Worm (Caenorhabditis elegans) whole organism, midembryonic: Measurements from ENCODE around the gene idpp-7.

Experiments
- cog-1 ChIP-seq: sonication (generic microtip); optimal IDR thresholded peaks from 2 replicates; lab custom pipeline; 2016; ENCODE audit warnings: missing genetic modification characterization, missing compliant biosample characterization
- med-1 ChIP-seq: sonication (generic microtip); optimal IDR thresholded peaks from 2 replicates; lab custom pipeline; 2017; ENCODE audit warnings: missing genetic modification characterization, mild to moderate bottlenecking, missing compliant biosample characterization, antibody characterized with exemption, missing genetic modification reagents; ENCODE audit not compliant: insufficient read depth
- ztf-23 ChIP-seq: fragments of 200-800 bp; sonication (Bioruptor generic); IDR thresholded peaks from 2 replicates; pipeline ENCODE4 v1.3.6; 2022; ENCODE audit warnings: missing genetic modification reagents, missing genetic modification characterization, missing compliant biosample characterization

DNA sequence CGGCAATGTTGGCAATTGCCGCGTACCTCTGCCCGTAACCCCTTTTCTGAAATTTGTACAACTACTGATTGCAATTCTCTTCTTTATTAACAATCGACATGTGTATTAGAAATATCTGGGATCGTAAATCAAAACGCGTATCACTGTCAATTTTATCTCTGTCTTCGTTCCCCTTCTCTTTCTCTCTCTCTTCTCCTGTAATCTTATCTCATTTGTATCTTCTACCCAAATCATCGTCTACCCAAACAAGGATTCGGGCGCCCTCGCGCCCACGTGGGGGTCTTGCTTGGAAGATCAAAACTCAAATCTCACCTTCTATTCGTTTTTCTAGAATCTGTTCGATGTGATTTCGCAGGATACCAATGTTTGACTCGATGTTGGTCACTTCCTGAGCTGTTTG lies 8.8 kb upstream of the idpp-7 start, which contains the start of gene C27D8.2:
- TF ChIP-seq ztf-23 (GFP tag; lab: Robert Waterston, UW) (no peak), med-1 (GFP tag; lab: Kevin White, UChicago) (no peak), cog-1 (tag; lab: Kevin White, UChicago) (no peak)
